Worm (Caenorhabditis elegans) whole organism, L4/young adult: ENCODE measurements around the gene F53A9.6.

Source experiments
- W03F9.2 ChIP-seq: fragments of 150-350 bp; optimal IDR thresholded peaks from 2 replicates; lab custom pipeline; 2014; ENCODE audit warnings: missing biosample characterization, missing genetic modification characterization
- dao-5 ChIP-seq: sonication (generic microtip); optimal IDR thresholded peaks from 2 replicates; lab custom pipeline; 2016; ENCODE audit warnings: missing genotype, missing genetic modification characterization, moderate library complexity, missing compliant biosample characterization
- him-1 ChIP-seq: sonication (generic microtip); optimal IDR thresholded peaks from 2 replicates; lab custom pipeline; 2016; ENCODE audit warnings: missing genotype, missing genetic modification reagents, missing genetic modification characterization, missing compliant biosample characterization

DNA sequence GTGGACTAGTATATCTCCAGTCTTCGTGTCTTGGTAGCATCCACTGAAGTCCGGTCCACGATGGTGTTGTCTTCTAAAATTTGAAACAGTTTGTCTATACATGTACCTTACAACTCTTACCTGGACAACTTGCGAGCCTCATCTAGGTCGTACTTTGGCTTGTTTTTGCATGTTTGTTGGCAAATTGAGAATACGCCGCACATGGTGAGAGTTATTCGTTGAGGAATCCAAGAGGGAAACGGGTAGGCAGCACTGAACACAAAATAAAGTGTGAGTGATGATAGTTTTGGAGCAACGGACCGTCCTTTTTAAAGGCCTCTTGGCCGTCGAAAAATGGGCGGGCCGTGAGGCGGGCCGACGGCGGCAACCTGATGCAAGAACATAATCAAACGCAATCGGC, 37.1 kb upstream of the F53A9.6 start, which contains the start of gene asns-2:
- no peak for TF ChIP-seq dao-5
- TF ChIP-seq W03F9.2 (tag; lab: Kevin White, UChicago), result no peak
- TF ChIP-seq him-1 (tag; lab: Kevin White, UChicago), result no peak
